Worm (Caenorhabditis elegans) whole organism, L1 larva: ENCODE data around the gene dyf-11.

Experiments
- C04F5.9 ChIP-seq: sonication (generic microtip); optimal IDR thresholded peaks from 2 replicates; lab custom pipeline; 2016; ENCODE audit warnings: missing genetic modification characterization, missing compliant biosample characterization
- F16B12.6 ChIP-seq: fragments of 150-350 bp; optimal IDR thresholded peaks from 2 replicates; lab custom pipeline; 2014; ENCODE audit warnings: missing biosample characterization, missing genetic modification characterization
- Y116A8C.19 ChIP-seq: sonication (generic microtip); optimal IDR thresholded peaks from 2 replicates; lab custom pipeline; 2016; ENCODE audit warnings: missing compliant biosample characterization, missing genetic modification characterization, borderline replicate concordance
- alr-1 ChIP-seq: fragments of 200-800 bp; sonication (Bioruptor generic); optimal IDR thresholded peaks from 2 replicates; lab custom pipeline; 2018; ENCODE audit warnings: borderline replicate concordance, mild to moderate bottlenecking, missing genetic modification characterization, missing compliant biosample characterization
- aly-2 ChIP-seq: fragments of 150-350 bp; optimal IDR thresholded peaks from 2 replicates; lab custom pipeline; 2014; ENCODE audit warnings: missing biosample characterization, missing genetic modification characterization
- ama-1 ChIP-seq: fragments of 150-350 bp; optimal IDR thresholded peaks from 2 replicates; lab custom pipeline; 2014
- blmp-1 ChIP-seq: fragments of 150-350 bp; optimal IDR thresholded peaks from 2 replicates; lab custom pipeline; 2014; ENCODE audit warnings: missing biosample characterization, missing genetic modification characterization
- ceh-63 ChIP-seq: fragments of 200-800 bp; sonication (Bioruptor generic); optimal IDR thresholded peaks from 2 replicates; lab custom pipeline; 2018; ENCODE audit warnings: mild to moderate bottlenecking, missing genetic modification characterization, missing compliant biosample characterization
- ces-1 ChIP-seq: fragments of 150-350 bp; optimal IDR thresholded peaks from 2 replicates; lab custom pipeline; 2014; ENCODE audit warnings: missing biosample characterization, missing genetic modification reagents, missing genetic modification characterization
- dpl-1 ChIP-seq, 3 experiments: fragments of 150-350 bp in 2 of 3; sonication (generic microtip) in 1 of 3; optimal IDR thresholded peaks; 2 replicates each; lab custom pipeline; 2014 to 2017; ENCODE audit warnings: missing biosample characterization in 3 of 3, missing genetic modification characterization in 3 of 3, missing genetic modification reagents in 3 of 3
- efl-3 ChIP-seq: fragments of 200-800 bp; sonication (Bioruptor generic); optimal IDR thresholded peaks from 2 replicates; lab custom pipeline; 2018; ENCODE audit warnings: mild to moderate bottlenecking, missing genetic modification characterization, missing compliant biosample characterization
- elt-2 ChIP-seq: sonication (generic microtip); optimal IDR thresholded peaks from 2 replicates; lab custom pipeline; 2016; ENCODE audit warnings: missing genetic modification characterization, mild to moderate bottlenecking, inconsistent platforms, missing compliant biosample characterization, missing genetic modification reagents
- ets-5 ChIP-seq: fragments of 200-800 bp; sonication (Bioruptor generic); IDR thresholded peaks from 2 replicates; pipeline ENCODE4 v1.3.6; 2022; ENCODE audit warnings: missing genetic modification characterization, missing compliant biosample characterization
- fkh-10 ChIP-seq: sonication (generic microtip); optimal IDR thresholded peaks from 2 replicates; lab custom pipeline; 2017; ENCODE audit warnings: missing biosample characterization, missing genetic modification reagents, missing genetic modification characterization
- fkh-4 ChIP-seq: sonication (generic microtip); optimal IDR thresholded peaks from 2 replicates; lab custom pipeline; 2016; ENCODE audit warnings: missing compliant biosample characterization, missing genetic modification characterization, borderline replicate concordance
- fos-1 ChIP-seq: fragments of 150-350 bp; optimal IDR thresholded peaks from 2 replicates; lab custom pipeline; 2014; ENCODE audit warnings: missing biosample characterization, missing genetic modification characterization
- grh-1 ChIP-seq: fragments of 200-800 bp; sonication (Bioruptor generic); IDR thresholded peaks from 2 replicates; pipeline ENCODE4 v1.3.6; 2022; ENCODE audit warnings: missing genetic modification reagents, missing genetic modification characterization, missing compliant biosample characterization
- hlh-4 ChIP-seq: sonication (generic microtip); optimal IDR thresholded peaks from 2 replicates; lab custom pipeline; 2016; ENCODE audit warnings: mild to moderate bottlenecking, missing genetic modification characterization, missing compliant biosample characterization
- irx-1 ChIP-seq: sonication (generic microtip); optimal IDR thresholded peaks from 2 replicates; lab custom pipeline; 2016; ENCODE audit warnings: missing genetic modification characterization, missing compliant biosample characterization
- jun-1 ChIP-seq: fragments of 150-350 bp; optimal IDR thresholded peaks from 2 replicates; lab custom pipeline; 2014; ENCODE audit warnings: missing biosample characterization, missing genetic modification reagents, missing genetic modification characterization
- lin-13 ChIP-seq: fragments of 150-350 bp; optimal IDR thresholded peaks from 2 replicates; lab custom pipeline; 2014; ENCODE audit warnings: missing biosample characterization, missing genetic modification reagents, missing genetic modification characterization
- lin-14 ChIP-seq: fragments of 200-800 bp; sonication (Bioruptor generic); optimal IDR thresholded peaks from 2 replicates; lab custom pipeline; 2018; ENCODE audit warnings: mild to moderate bottlenecking, missing genetic modification characterization, moderate library complexity, missing compliant biosample characterization
- lin-15B ChIP-seq: fragments of 150-350 bp; sonication (generic microtip); optimal IDR thresholded peaks from 3 replicates; lab custom pipeline; 2014; ENCODE audit warnings: missing biosample characterization, missing genetic modification characterization
- lsy-2 ChIP-seq, 2 experiments: fragments of 150-350 bp; optimal IDR thresholded peaks; 2 replicates each; lab custom pipeline; 2014; ENCODE audit warnings: missing biosample characterization in 2 of 2, missing genetic modification characterization in 2 of 2
- mab-9 ChIP-seq: fragments of 200-800 bp; sonication (Bioruptor generic); IDR thresholded peaks from 2 replicates; pipeline ENCODE4 v1.3.6; 2022; ENCODE audit warnings: missing genetic modification reagents, missing genetic modification characterization, missing compliant biosample characterization
- mef-2 ChIP-seq: fragments of 150-350 bp; optimal IDR thresholded peaks from 2 replicates; lab custom pipeline; 2014; ENCODE audit warnings: missing biosample characterization, missing genetic modification characterization
- mep-1 ChIP-seq: fragments of 150-350 bp; optimal IDR thresholded peaks from 2 replicates; lab custom pipeline; 2014; ENCODE audit warnings: missing biosample characterization, missing genetic modification characterization
- nhr-11 ChIP-seq: fragments of 150-350 bp; optimal IDR thresholded peaks from 2 replicates; lab custom pipeline; 2014; ENCODE audit warnings: missing biosample characterization, missing genetic modification characterization
- nhr-19 ChIP-seq: fragments of 200-800 bp; sonication (Bioruptor generic); conservative IDR thresholded peaks from 2 replicates; pipeline ENCODE4 v1.3.6; 2022; ENCODE audit warnings: missing genetic modification characterization, missing compliant biosample characterization
- nhr-20 ChIP-seq: sonication (generic microtip); optimal IDR thresholded peaks from 2 replicates; lab custom pipeline; 2016; ENCODE audit warnings: mild to moderate bottlenecking, missing genetic modification characterization, missing compliant biosample characterization
- nhr-237 ChIP-seq: fragments of 150-350 bp; optimal IDR thresholded peaks from 2 replicates; lab custom pipeline; 2014; ENCODE audit warnings: missing biosample characterization, missing genetic modification characterization
- nhr-28 ChIP-seq: fragments of 150-350 bp; optimal IDR thresholded peaks from 2 replicates; lab custom pipeline; 2014; ENCODE audit warnings: missing biosample characterization, missing genetic modification characterization
- nhr-47 ChIP-seq: sonication (generic microtip); optimal IDR thresholded peaks from 2 replicates; lab custom pipeline; 2016; ENCODE audit warnings: mild to moderate bottlenecking, missing genetic modification characterization, moderate library complexity, missing compliant biosample characterization
- nhr-71 ChIP-seq: sonication (generic microtip); optimal IDR thresholded peaks from 2 replicates; lab custom pipeline; 2016; ENCODE audit warnings: mild to moderate bottlenecking, missing genetic modification characterization, moderate library complexity, missing compliant biosample characterization
- nhr-76 ChIP-seq: sonication (generic microtip); optimal IDR thresholded peaks from 2 replicates; lab custom pipeline; 2017; ENCODE audit warnings: missing biosample characterization, missing genetic modification characterization
- nhr-77 ChIP-seq: fragments of 150-350 bp; optimal IDR thresholded peaks from 2 replicates; lab custom pipeline; 2014; ENCODE audit warnings: missing biosample characterization, missing genetic modification characterization
- nhr-84 ChIP-seq: sonication (generic microtip); optimal IDR thresholded peaks from 2 replicates; lab custom pipeline; 2017; ENCODE audit warnings: missing biosample characterization, missing genetic modification characterization
- nhr-90 ChIP-seq: sonication (generic microtip); optimal IDR thresholded peaks from 2 replicates; lab custom pipeline; 2016; ENCODE audit warnings: mild to moderate bottlenecking, missing genetic modification characterization, missing compliant biosample characterization; ENCODE audit not compliant: poor library complexity
- pax-3 ChIP-seq: fragments of 200-800 bp; sonication (Bioruptor generic); optimal IDR thresholded peaks from 2 replicates; lab custom pipeline; 2018; ENCODE audit warnings: mild to moderate bottlenecking, missing genetic modification characterization, moderate library complexity, missing compliant biosample characterization
- skn-1 ChIP-seq: fragments of 150-350 bp; optimal IDR thresholded peaks from 2 replicates; lab custom pipeline; 2014; ENCODE audit warnings: missing biosample characterization, missing genetic modification characterization
- snpc-4 ChIP-seq: fragments of 150-350 bp; optimal IDR thresholded peaks from 2 replicates; lab custom pipeline; 2014; ENCODE audit warnings: missing biosample characterization, missing genetic modification characterization
- sox-4 ChIP-seq: sonication (generic microtip); optimal IDR thresholded peaks from 2 replicates; lab custom pipeline; 2016; ENCODE audit warnings: missing genetic modification characterization, missing compliant biosample characterization
- sup-37 ChIP-seq: fragments of 200-800 bp; sonication (Bioruptor generic); optimal IDR thresholded peaks from 2 replicates; lab custom pipeline; 2018; ENCODE audit warnings: mild to moderate bottlenecking, missing genetic modification characterization, missing compliant biosample characterization
- tlp-1 ChIP-seq: fragments of 150-350 bp; optimal IDR thresholded peaks from 2 replicates; lab custom pipeline; 2014; ENCODE audit warnings: missing biosample characterization, missing genetic modification characterization
- unc-130 ChIP-seq: fragments of 150-350 bp; optimal IDR thresholded peaks from 2 replicates; lab custom pipeline; 2017; ENCODE audit warnings: missing biosample characterization, missing genetic modification characterization, inconsistent platforms
- unc-30 ChIP-seq: sonication (generic microtip); optimal IDR thresholded peaks from 2 replicates; lab custom pipeline; 2017; ENCODE audit warnings: missing biosample characterization, missing genetic modification characterization
- unc-62 ChIP-seq: fragments of 150-350 bp; optimal IDR thresholded peaks from 2 replicates; lab custom pipeline; 2014; ENCODE audit warnings: missing biosample characterization, missing genetic modification reagents, missing genetic modification characterization
- unc-86 ChIP-seq: sonication (generic microtip); optimal IDR thresholded peaks from 2 replicates; lab custom pipeline; 2016; ENCODE audit warnings: missing genetic modification characterization, missing compliant biosample characterization
- unc-98 ChIP-seq: fragments of 200-800 bp; sonication (Bioruptor generic); IDR thresholded peaks from 2 replicates; pipeline ENCODE4 v1.3.6; 2022; ENCODE audit warnings: missing genetic modification characterization, missing compliant biosample characterization
- zag-1 ChIP-seq: fragments of 150-350 bp; optimal IDR thresholded peaks from 2 replicates; lab custom pipeline; 2014; ENCODE audit warnings: missing biosample characterization, missing genetic modification characterization
- ztf-11 ChIP-seq, 2 experiments: sonication (generic microtip); optimal IDR thresholded peaks; 2 replicates each; lab custom pipeline; 2016 to 2017; ENCODE audit warnings: missing genetic modification characterization in 2 of 2, missing biosample characterization in 1 of 2, missing compliant biosample characterization in 1 of 2
- ztf-4 ChIP-seq: fragments of 150-350 bp; optimal IDR thresholded peaks from 2 replicates; lab custom pipeline; 2014; ENCODE audit warnings: missing biosample characterization, missing genetic modification characterization

dyf-11 gene

DNA sequence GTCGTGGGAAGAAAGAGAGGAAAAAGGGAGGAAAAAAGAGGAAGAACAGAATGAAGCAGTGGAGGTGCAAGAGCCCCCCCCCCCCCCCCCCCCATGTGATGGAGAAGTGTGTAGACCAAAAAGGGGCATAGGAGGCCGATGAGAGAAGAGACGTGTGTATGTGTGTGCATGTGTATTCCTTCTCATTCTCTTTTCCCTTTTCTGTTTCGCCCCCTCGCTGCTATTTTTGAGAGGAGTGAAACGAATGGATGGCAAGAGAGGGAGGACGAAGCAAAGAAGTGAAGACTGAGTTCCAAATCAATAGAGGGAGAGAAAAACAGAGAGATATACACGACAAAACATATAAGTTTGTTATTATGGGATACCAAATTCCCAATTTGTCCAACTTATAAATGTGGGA lies 3.0 kb upstream of the dyf-11 start (continued):
- TF ChIP-seq nhr-47 (tag; lab: Kevin White, UChicago) (peak; percentile 15), pax-3 (tag; lab: Kevin White, UChicago) (peak; percentile 10), mep-1 (tag; lab: Kevin White, UChicago) (peak; percentile 41), lin-15B (no peak), ztf-11 (tag; optimal IDR thresholded peaks at IDR 0.05; lab: Kevin White, UChicago) (no peak), unc-30 (tag; lab: Kevin White, UChicago) (no peak), nhr-90 (tag; lab: Kevin White, UChicago) (no peak), nhr-84 (tag; lab: Kevin White, UChicago) (no peak), zag-1 (tag; lab: Kevin White, UChicago) (no peak), F16B12.6 (tag; lab: Kevin White, UChicago) (no peak), nhr-11 (tag; lab: Kevin White, UChicago) (no peak), unc-86 (no peak), fkh-10 (GFP tag; lab: Kevin White, UChicago) (peak; percentile 48), sup-37 (no peak), lin-14 (GFP tag; lab: Kevin White, UChicago) (peak; percentile 88), grh-1 (no peak), unc-98 (no peak), nhr-237 (no peak), ceh-63 (GFP tag; lab: Kevin White, UChicago) (peak; percentile 1), fkh-4 (no peak), blmp-1 (tag; lab: Kevin White, UChicago) (peak; percentile 29), fos-1 (tag; lab: Kevin White, UChicago) (no peak), irx-1 (tag; lab: Kevin White, UChicago) (no peak), ztf-4 (tag; lab: Kevin White, UChicago) (no peak), skn-1 (tag; lab: Kevin White, UChicago) (no peak), tlp-1 (tag; lab: Kevin White, UChicago) (no peak), nhr-28 (no peak), C04F5.9 (tag; lab: Kevin White, UChicago) (no peak), mef-2 (no peak), aly-2 (tag; lab: Kevin White, UChicago) (no peak), snpc-4 (tag; lab: Kevin White, UChicago) (no peak), nhr-76 (tag; lab: Kevin White, UChicago) (no peak), hlh-4 (tag; lab: Kevin White, UChicago) (no peak), nhr-71 (no peak), Y116A8C.19 (no peak)

- TF ChIP-seq nhr-76 (tag; lab: Kevin White, UChicago) (no peak), lsy-2 (tag; optimal IDR thresholded peaks at IDR 0.05; lab: Kevin White, UChicago) (peak; percentile 97 to 98), unc-30 (tag; lab: Kevin White, UChicago) (no peak), irx-1 (tag; lab: Kevin White, UChicago) (peak; percentile 67), lin-15B (peak; percentile 89), alr-1 (tag; lab: Kevin White, UChicago) (no peak), grh-1 (peak; percentile 71), mep-1 (tag; lab: Kevin White, UChicago) (peak; percentile 87), blmp-1 (tag; lab: Kevin White, UChicago) (peak; percentile 94), lin-13 (GFP tag; lab: Kevin White, UChicago) (peak; percentile 85), elt-2 (tag; lab: Kevin White, UChicago) (peak; percentile 56), nhr-84 (tag; lab: Kevin White, UChicago) (no peak), nhr-20 (tag; lab: Kevin White, UChicago) (peak; percentile 92), ets-5 (GFP tag; lab: Robert Waterston, UW) (no peak), fkh-4 (no peak), unc-62 (GFP tag; lab: Kevin White, UChicago) (no peak), fkh-10 (GFP tag; lab: Kevin White, UChicago) (peak; percentile 69), mef-2 (no peak), mab-9 (peak; percentile 52; the same call in 1 of the 2 replicates), nhr-77 (tag; lab: Kevin White, UChicago) (peak; percentile 91), ztf-4 (tag; lab: Kevin White, UChicago) (peak; percentile 70), efl-3 (GFP tag; lab: Kevin White, UChicago) (no peak), nhr-28 (no peak), ces-1 (GFP tag; lab: Kevin White, UChicago) (no peak), jun-1 (tag; lab: Kevin White, UChicago) (peak; percentile 90), unc-130 (peak; percentile 88), nhr-19 (GFP tag; lab: Robert Waterston, UW) (peak; percentile 90), sox-4 (tag; lab: Kevin White, UChicago) (peak; percentile 46), dpl-1 (GFP tag; optimal IDR thresholded peaks at IDR 0.05; lab: Kevin White, UChicago) (peak; percentile 65 to 69 (median 68)), ama-1 (lab: Kevin White, UChicago) (no peak)
These were observed 4.6 kb downstream of the dyf-11 start, which contains the start of the genes trap-2 and ile-2 for ce11 chrX:768061-768646. trap-2 (minus strand) TSS chrX:768069. ile-2 (plus strand) TSS chrX:768596.
